Fruit fly (Drosophila melanogaster) whole organism, embryonic: ENCODE data around the gene Cdc37.
A peak's percentile ranks its signal among the peaks of the same experiment; 100 is the strongest.

ENCODE experiments used
- Atf-2 ChIP-seq: fragments of 200-800 bp; sonication (Bioruptor generic); optimal IDR thresholded peaks from 2 replicates; lab custom pipeline; 2016; ENCODE audit warnings: missing biosample characterization, missing genetic modification characterization
- BEAF-32 ChIP-seq: fragments of 200-800 bp; sonication (Bioruptor generic); optimal IDR thresholded peaks from 3 replicates; lab custom pipeline; 2017; ENCODE audit warnings: missing biosample characterization, missing genetic modification characterization, mild to moderate bottlenecking, moderate library complexity, missing genetic modification reagents
- C15 ChIP-seq: fragments of 200-800 bp; sonication (Bioruptor generic); IDR thresholded peaks from 3 replicates; pipeline ENCODE4 v1.3.6; 2022; ENCODE audit warnings: missing biosample characterization, missing genetic modification characterization
- CG10565 ChIP-seq: fragments of 200-800 bp; sonication (Bioruptor generic); optimal IDR thresholded peaks from 3 replicates; lab custom pipeline; 2016; ENCODE audit warnings: missing biosample characterization, mild to moderate bottlenecking, missing genetic modification characterization
- CG12744 ChIP-seq: fragments of 200-800 bp; sonication (Bioruptor generic); optimal IDR thresholded peaks from 2 replicates; lab custom pipeline; 2016; ENCODE audit warnings: missing biosample characterization, missing genetic modification characterization
- CG13123 ChIP-seq: fragments of 200-800 bp; sonication (Bioruptor generic); optimal IDR thresholded peaks from 2 replicates; lab custom pipeline; 2016; ENCODE audit warnings: missing biosample characterization, missing genetic modification characterization
- CG15514 ChIP-seq: fragments of 200-800 bp; sonication (Bioruptor generic); optimal IDR thresholded peaks from 3 replicates; lab custom pipeline; 2017; ENCODE audit warnings: missing biosample characterization, missing genetic modification characterization, mild to moderate bottlenecking, moderate library complexity, missing genetic modification reagents
- CG1603 ChIP-seq: fragments of 200-800 bp; sonication (Bioruptor generic); optimal IDR thresholded peaks from 2 replicates; lab custom pipeline; 2019; ENCODE audit warnings: missing biosample characterization, mild to moderate bottlenecking, missing genetic modification characterization, moderate library complexity
- CG17802 ChIP-seq: fragments of 200-800 bp; sonication (Bioruptor generic); optimal IDR thresholded peaks from 2 replicates; lab custom pipeline; 2018; ENCODE audit warnings: missing biosample characterization, mild to moderate bottlenecking, missing genetic modification characterization, moderate library complexity
- CG2199 ChIP-seq: fragments of 200-800 bp; sonication (Bioruptor generic); IDR thresholded peaks from 3 replicates; pipeline ENCODE4 v1.3.6; 2022; ENCODE audit warnings: missing biosample characterization, missing genetic modification characterization
- CG2889 ChIP-seq: fragments of 200-800 bp; sonication (Bioruptor generic); IDR thresholded peaks from 3 replicates; pipeline ENCODE4 v1.3.6; 2022; ENCODE audit warnings: missing biosample characterization, missing genetic modification characterization
- CG31224 ChIP-seq: fragments of 200-800 bp; sonication (Bioruptor generic); IDR thresholded peaks from 2 replicates; pipeline ENCODE4 v1.3.6; 2022; ENCODE audit warnings: missing biosample characterization, missing genetic modification characterization
- CG31441 ChIP-seq: fragments of 200-800 bp; sonication (Bioruptor generic); IDR thresholded peaks from 2 replicates; pipeline ENCODE4 v1.3.6; 2022; ENCODE audit warnings: missing biosample characterization, missing genetic modification characterization
- CG3847 ChIP-seq: fragments of 200-800 bp; sonication (Bioruptor generic); IDR thresholded peaks from 2 replicates; pipeline ENCODE4 v1.3.6; 2022; ENCODE audit warnings: missing biosample characterization, missing genetic modification characterization
- CG6254 ChIP-seq: fragments of 200-800 bp; sonication (Bioruptor generic); optimal IDR thresholded peaks from 3 replicates; lab custom pipeline; 2017; ENCODE audit warnings: mild to moderate bottlenecking, missing biosample characterization, missing genetic modification reagents, missing genetic modification characterization
- CG6765 ChIP-seq: fragments of 200-800 bp; sonication (Bioruptor generic); optimal IDR thresholded peaks from 3 replicates; lab custom pipeline; 2017; ENCODE audit warnings: missing biosample characterization, mild to moderate bottlenecking, missing genetic modification characterization
- CG8478 ChIP-seq: fragments of >200 bp; optimal IDR thresholded peaks from 2 replicates; lab custom pipeline; 2018
- CG9876 ChIP-seq: fragments of 200-800 bp; sonication (Bioruptor generic); optimal IDR thresholded peaks from 2 replicates; lab custom pipeline; 2016; ENCODE audit warnings: missing biosample characterization, missing genetic modification characterization
- Chrac-16 ChIP-seq: fragments of 200-800 bp; sonication (Bioruptor generic); optimal IDR thresholded peaks from 3 replicates; lab custom pipeline; 2016; ENCODE audit warnings: missing biosample characterization, missing genetic modification characterization
- Dbx ChIP-seq: fragments of 200-800 bp; sonication (Bioruptor generic); IDR thresholded peaks from 3 replicates; pipeline ENCODE4 v1.3.6; 2022; ENCODE audit warnings: missing biosample characterization, missing genetic modification characterization
- E2f2 ChIP-seq: fragments of 200-800 bp; sonication (Bioruptor generic); IDR thresholded peaks from 2 replicates; pipeline ENCODE4 v1.3.6; 2022; ENCODE audit warnings: missing biosample characterization, missing genetic modification characterization
- Elba2 ChIP-seq: fragments of 200-800 bp; sonication (Bioruptor generic); optimal IDR thresholded peaks from 3 replicates; lab custom pipeline; 2016; ENCODE audit warnings: missing biosample characterization, missing genetic modification characterization
- Gsc ChIP-seq: fragments of 200-800 bp; sonication (Bioruptor generic); IDR thresholded peaks from 2 replicates; pipeline ENCODE4 v1.3.6; 2022; ENCODE audit warnings: missing biosample characterization, missing genetic modification characterization
- MBD-R2 ChIP-seq: fragments of 200-800 bp; sonication (Bioruptor generic); IDR thresholded peaks from 2 replicates; pipeline ENCODE4 v1.3.6; 2022; ENCODE audit warnings: missing biosample characterization, missing genetic modification characterization
- Mes4 ChIP-seq: fragments of 200-800 bp; sonication (Bioruptor generic); optimal IDR thresholded peaks from 2 replicates; lab custom pipeline; 2016; ENCODE audit warnings: missing biosample characterization, missing genetic modification characterization
- NC2α ChIP-seq: fragments of 200-800 bp; sonication (Bioruptor generic); optimal IDR thresholded peaks from 2 replicates; lab custom pipeline; 2016; ENCODE audit warnings: missing biosample characterization, missing genetic modification characterization
- Neu2 ChIP-seq: fragments of 200-800 bp; sonication (Bioruptor generic); optimal IDR thresholded peaks from 3 replicates; lab custom pipeline; 2016; ENCODE audit warnings: missing biosample characterization, missing genetic modification characterization, borderline replicate concordance
- Pdp1 ChIP-seq, 2 experiments: fragments of 200-800 bp; sonication (Bioruptor generic); optimal IDR thresholded peaks; 3 replicates each; lab custom pipeline; 2016; ENCODE audit warnings: missing biosample characterization in 2 of 2, missing genetic modification characterization in 2 of 2, mild to moderate bottlenecking in 1 of 2, moderate library complexity in 1 of 2
- Side ChIP-seq: fragments of 200-800 bp; sonication (Bioruptor generic); optimal IDR thresholded peaks from 2 replicates; lab custom pipeline; 2016; ENCODE audit warnings: missing biosample characterization, missing genetic modification characterization
- Xbp1 ChIP-seq: fragments of 200-800 bp; sonication (Bioruptor generic); optimal IDR thresholded peaks from 3 replicates; lab custom pipeline; 2016; ENCODE audit warnings: missing biosample characterization, mild to moderate bottlenecking, missing genetic modification characterization
- ac ChIP-seq: fragments of 200-800 bp; sonication (Bioruptor generic); optimal IDR thresholded peaks from 3 replicates; lab custom pipeline; 2017; ENCODE audit warnings: missing biosample characterization, mild to moderate bottlenecking, missing genetic modification characterization
- aop ChIP-seq: fragments of 200-800 bp; sonication (Bioruptor generic); IDR thresholded peaks from 2 replicates; pipeline ENCODE4 v1.3.6; 2022; ENCODE audit warnings: missing biosample characterization, missing genetic modification characterization
- bigmax ChIP-seq: fragments of 200-800 bp; sonication (Bioruptor generic); optimal IDR thresholded peaks from 2 replicates; lab custom pipeline; 2018; ENCODE audit warnings: missing biosample characterization, mild to moderate bottlenecking, missing genetic modification characterization
- btn ChIP-seq: fragments of 200-800 bp; sonication (Bioruptor generic); optimal IDR thresholded peaks from 2 replicates; lab custom pipeline; 2016; ENCODE audit warnings: missing biosample characterization, missing genetic modification characterization
- crp ChIP-seq, 2 experiments: fragments of 200-800 bp; sonication (Bioruptor generic); optimal IDR thresholded peaks; 2 replicates in 1 of 2; 3 replicates in 1 of 2; lab custom pipeline; 2017; ENCODE audit warnings: missing biosample characterization in 2 of 2, missing genetic modification characterization in 2 of 2, mild to moderate bottlenecking in 1 of 2, moderate library complexity in 1 of 2
- dan ChIP-seq: fragments of 200-800 bp; sonication (Bioruptor generic); IDR thresholded peaks from 2 replicates; pipeline ENCODE4 v1.3.6; 2022; ENCODE audit warnings: missing biosample characterization, missing genetic modification characterization
- ems ChIP-seq: fragments of 200-800 bp; sonication (Bioruptor generic); optimal IDR thresholded peaks from 3 replicates; lab custom pipeline; 2016; ENCODE audit warnings: missing biosample characterization, missing genetic modification characterization
- ewg ChIP-seq: fragments of 200-800 bp; sonication (Bioruptor generic); optimal IDR thresholded peaks from 3 replicates; lab custom pipeline; 2017; ENCODE audit warnings: mild to moderate bottlenecking, missing biosample characterization, missing genetic modification reagents, missing genetic modification characterization
- fru ChIP-seq: fragments of >200 bp; optimal IDR thresholded peaks from 2 replicates; lab custom pipeline; 2017
- hkb ChIP-seq, 2 experiments: fragments of 200-800 bp in 1 of 2; fragments of >200 bp in 1 of 2; sonication (Bioruptor generic) in 1 of 2; IDR thresholded peaks in 1 of 2; optimal IDR thresholded peaks in 1 of 2; 2 replicates each; pipeline versions ENCODE4 v1.3.6 to Lab custom; 2017 to 2022; ENCODE audit warnings: missing biosample characterization in 1 of 2, missing genetic modification characterization in 1 of 2
- hth ChIP-seq: fragments of >200 bp; optimal IDR thresholded peaks from 2 replicates; lab custom pipeline; 2017; ENCODE audit warnings: inconsistent platforms
- insv ChIP-seq, 2 experiments: fragments of 200-800 bp; sonication (Bioruptor generic); optimal IDR thresholded peaks; 3 replicates each; lab custom pipeline; 2016 to 2018; ENCODE audit warnings: missing biosample characterization in 2 of 2, missing genetic modification characterization in 2 of 2
- jing ChIP-seq: fragments of 200-800 bp; sonication (Bioruptor generic); optimal IDR thresholded peaks from 2 replicates; lab custom pipeline; 2018; ENCODE audit warnings: missing biosample characterization, mild to moderate bottlenecking, missing genetic modification characterization
- maf-S ChIP-seq: fragments of 200-800 bp; sonication (Bioruptor generic); optimal IDR thresholded peaks from 2 replicates; lab custom pipeline; 2016; ENCODE audit warnings: missing biosample characterization, missing genetic modification characterization
- nerfin-2 ChIP-seq: fragments of 200-800 bp; sonication (Bioruptor generic); IDR thresholded peaks from 2 replicates; pipeline ENCODE4 v1.3.6; 2022; ENCODE audit warnings: missing biosample characterization, missing genetic modification characterization; ENCODE audit not compliant: partially characterized antibody
- p53 ChIP-seq: fragments of 200-800 bp; sonication (Bioruptor generic); optimal IDR thresholded peaks from 2 replicates; lab custom pipeline; 2016; ENCODE audit warnings: missing biosample characterization, missing genetic modification characterization
- ranshi ChIP-seq: fragments of 200-800 bp; sonication (Bioruptor generic); IDR thresholded peaks from 2 replicates; pipeline ENCODE4 v1.3.6; 2022; ENCODE audit warnings: missing biosample characterization, missing genetic modification characterization
- scrt ChIP-seq: fragments of 200-800 bp; sonication (Bioruptor generic); optimal IDR thresholded peaks from 2 replicates; lab custom pipeline; 2018; ENCODE audit warnings: missing biosample characterization, mild to moderate bottlenecking, missing genetic modification characterization, moderate library complexity
- sr ChIP-seq: fragments of 200-800 bp; sonication (Bioruptor generic); IDR thresholded peaks from 3 replicates; pipeline ENCODE4 v1.3.6; 2022; ENCODE audit warnings: missing biosample characterization, missing genetic modification characterization
- ssp ChIP-seq: fragments of 200-800 bp; sonication (Bioruptor generic); IDR thresholded peaks from 2 replicates; pipeline ENCODE4 v1.3.6; 2022; ENCODE audit warnings: missing biosample characterization, missing genetic modification characterization
- toy ChIP-seq: fragments of 200-800 bp; sonication (Bioruptor generic); IDR thresholded peaks from 2 replicates; pipeline ENCODE4 v1.3.6; 2022; ENCODE audit warnings: missing biosample characterization, missing genetic modification characterization
- ttk ChIP-seq: fragments of 200-800 bp; sonication (Bioruptor generic); IDR thresholded peaks from 2 replicates; pipeline ENCODE4 v2.1.2; 2022; ENCODE audit warnings: missing biosample characterization, missing genetic modification characterization
- wek ChIP-seq: fragments of 200-800 bp; sonication (Bioruptor generic); optimal IDR thresholded peaks from 3 replicates; lab custom pipeline; 2018; ENCODE audit warnings: missing biosample characterization, mild to moderate bottlenecking, missing genetic modification characterization, moderate library complexity

Cdc37 gene

DNA sequence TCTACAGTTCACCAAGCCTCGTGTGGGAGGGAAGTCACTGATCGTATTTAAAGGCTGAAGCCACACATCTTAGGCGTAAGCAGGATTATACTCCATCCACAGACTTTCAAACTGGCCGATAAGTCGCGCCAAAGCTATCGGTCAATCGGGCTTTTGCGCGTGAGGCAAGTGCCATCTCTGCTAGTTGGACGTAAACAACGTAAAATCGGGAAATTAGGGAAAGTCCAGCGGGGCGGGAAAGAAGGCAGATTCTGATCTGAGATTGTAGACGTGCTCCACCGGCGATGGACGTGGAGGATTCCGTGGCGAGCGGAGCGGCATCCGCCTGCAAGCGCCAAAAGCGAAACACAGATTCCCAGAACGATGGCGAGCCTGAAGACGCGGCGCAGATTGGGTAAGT, 39.0 kb upstream of the Cdc37 start, which contains the start of gene CG8001 (continued):
- TF ChIP-seq Pdp1 (GFP tag; optimal IDR thresholded peaks at IDR 0.05; lab: Kevin White, UChicago) = no peak
- TF ChIP-seq Neu2 (GFP tag; lab: Kevin White, UChicago) = no peak
- TF ChIP-seq wek (GFP tag; lab: Kevin White, UChicago) = no peak
- TF ChIP-seq Side (GFP tag; lab: Kevin White, UChicago) = no peak
- peak; percentile 94 for TF ChIP-seq E2f2 (GFP tag; lab: Robert Waterston, UW)
- TF ChIP-seq crp (GFP tag; optimal IDR thresholded peaks at IDR 0.05; lab: Kevin White, UChicago) = no peak
- peak; percentile 91 for TF ChIP-seq MBD-R2
- TF ChIP-seq Elba2 (GFP tag; lab: Kevin White, UChicago) = no peak
- TF ChIP-seq CG8478 = no peak
- no peak for TF ChIP-seq CG6254
- TF ChIP-seq NC2α = no peak
- peak; percentile 36; the same call in 1 of the 2 replicates for TF ChIP-seq nerfin-2 (GFP tag; lab: Robert Waterston, UW)
- TF ChIP-seq ranshi (GFP tag; lab: Robert Waterston, UW) = no peak
- TF ChIP-seq jing (GFP tag; lab: Kevin White, UChicago) = no peak
- no peak for TF ChIP-seq ewg (GFP tag; lab: Kevin White, UChicago)
- no peak for TF ChIP-seq maf-S (GFP tag; lab: Kevin White, UChicago)
- no peak for TF ChIP-seq Mes4 (GFP tag; lab: Kevin White, UChicago)
- TF ChIP-seq p53 (GFP tag; lab: Kevin White, UChicago) = no peak
- TF ChIP-seq btn = no peak
- no peak for TF ChIP-seq fru
- no peak for TF ChIP-seq sr (GFP tag; lab: Robert Waterston, UW)
- no peak for TF ChIP-seq hth (lab: Kevin White, UChicago)
- peak; percentile 67 for TF ChIP-seq BEAF-32 (GFP tag; lab: Kevin White, UChicago)
- no peak for TF ChIP-seq CG13123 (GFP tag; lab: Kevin White, UChicago)
- TF ChIP-seq ac (GFP tag; lab: Kevin White, UChicago) = no peak
- no peak for TF ChIP-seq CG17802
- no peak for TF ChIP-seq Dbx (GFP tag; lab: Robert Waterston, UW)
- TF ChIP-seq CG1603 (tag; lab: Kevin White, UChicago) = no peak
- TF ChIP-seq CG2199 = no peak
- TF ChIP-seq aop (GFP tag; lab: Robert Waterston, UW) = no peak
- TF ChIP-seq CG3847 = no peak
- TF ChIP-seq Gsc = no peak
- TF ChIP-seq hkb (optimal IDR thresholded peaks at IDR 0.05; lab: Kevin White, UChicago) = no peak
- no peak for TF ChIP-seq hkb (GFP tag; IDR thresholded peaks at IDR 0.05; lab: Robert Waterston, UW)
- TF ChIP-seq bigmax (GFP tag; lab: Kevin White, UChicago) = no peak
- no peak for TF ChIP-seq Chrac-16 (GFP tag; lab: Kevin White, UChicago)
- TF ChIP-seq CG6765 (GFP tag; lab: Kevin White, UChicago) = no peak
- no peak for TF ChIP-seq CG12744 (GFP tag; lab: Kevin White, UChicago)
- no peak for TF ChIP-seq insv (GFP tag; optimal IDR thresholded peaks at IDR 0.05; lab: Kevin White, UChicago)
- TF ChIP-seq ttk (GFP tag; lab: Robert Waterston, UW) = no peak
- TF ChIP-seq Xbp1 = no peak
- TF ChIP-seq ems (GFP tag; lab: Kevin White, UChicago) = no peak
- TF ChIP-seq CG31441 (GFP tag; lab: Robert Waterston, UW) = no peak
- no peak for TF ChIP-seq scrt (GFP tag; lab: Kevin White, UChicago)
- TF ChIP-seq CG9876 (GFP tag; lab: Kevin White, UChicago) = no peak
- no peak for TF ChIP-seq toy (GFP tag; lab: Robert Waterston, UW)
- TF ChIP-seq CG31224 (GFP tag; lab: Robert Waterston, UW) = no peak
- TF ChIP-seq ssp (GFP tag; lab: Robert Waterston, UW) = no peak
- TF ChIP-seq CG10565 (GFP tag; lab: Kevin White, UChicago) = no peak
- no peak for TF ChIP-seq C15 (GFP tag; lab: Robert Waterston, UW)
- TF ChIP-seq CG15514 (GFP tag; lab: Kevin White, UChicago) = peak; percentile 27
- TF ChIP-seq Atf-2 (GFP tag; lab: Kevin White, UChicago) = no peak
- TF ChIP-seq CG2889 (GFP tag; lab: Robert Waterston, UW) = no peak
- TF ChIP-seq dan (GFP tag; lab: Robert Waterston, UW) = no peak
